Worm (Caenorhabditis elegans): ENCODE data around the gene zhp-4.

DNA sequence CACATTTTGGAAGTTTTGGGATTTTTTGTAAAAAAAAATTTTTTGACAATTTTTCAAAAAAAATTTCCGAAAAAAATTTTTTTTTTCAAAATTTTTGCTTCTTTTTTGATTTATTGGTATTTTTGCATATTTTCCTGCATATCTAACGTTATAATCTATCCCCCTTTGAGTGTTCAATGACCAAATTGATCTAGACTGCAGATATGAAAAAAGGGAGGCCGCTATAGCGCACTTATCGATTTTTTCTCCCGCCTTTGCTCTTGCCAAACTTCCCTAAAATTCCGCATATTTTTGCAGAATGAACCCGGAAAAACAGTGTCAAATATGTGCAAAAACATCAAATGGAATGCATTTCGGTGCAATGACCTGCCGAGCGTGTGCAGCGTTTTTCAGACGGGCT, 14.2 kb downstream of the zhp-4 start, which contains the start of gene nhr-145:
- TF ChIP-seq pha-4 (tag; optimal IDR thresholded peaks at IDR 0.05) (no peak), ceh-39 (tag; optimal IDR thresholded peaks at IDR 0.05) (no peak), ham-2 (GFP tag; optimal IDR thresholded peaks at IDR 0.05) (no peak), tbx-8 (GFP tag; optimal IDR thresholded peaks at IDR 0.05) (no peak), nhr-12 (tag; optimal IDR thresholded peaks at IDR 0.05) (no peak), lin-13 (tag; optimal IDR thresholded peaks at IDR 0.05) (no peak), nhr-28 (tag; optimal IDR thresholded peaks at IDR 0.05) (no peak), unc-62 (GFP tag; optimal IDR thresholded peaks at IDR 0.05) (no peak), bed-3 (GFP tag; optimal IDR thresholded peaks at IDR 0.05) (no peak), M03D4.4 (tag; optimal IDR thresholded peaks at IDR 0.05) (no peak), nhr-237 (tag; optimal IDR thresholded peaks at IDR 0.05) (no peak), mls-2 (tag; optimal IDR thresholded peaks at IDR 0.05) (no peak)

Data from whole organism, mixed stage, embryonic.